Worm (Caenorhabditis elegans) whole organism, L4 larva: ENCODE data around the gene T22F3.8.

ENCODE experiments used
- F10B5.3 ChIP-seq: sonication (generic microtip); optimal IDR thresholded peaks from 2 replicates; lab custom pipeline; 2016; ENCODE audit warnings: mild to moderate bottlenecking, missing genetic modification characterization, missing compliant biosample characterization
- F44E2.7 ChIP-seq: fragments of 200-800 bp; sonication (Bioruptor generic); IDR thresholded peaks from 2 replicates; pipeline ENCODE4 v2.1.2; 2022; ENCODE audit warnings: missing genetic modification characterization, missing compliant biosample characterization
- T20F7.1 ChIP-seq: fragments of 200-800 bp; sonication (Bioruptor generic); optimal IDR thresholded peaks from 2 replicates; lab custom pipeline; 2018; ENCODE audit warnings: mild to moderate bottlenecking, missing genetic modification characterization, missing compliant biosample characterization
- Y5F2A.4 ChIP-seq: fragments of 200-800 bp; sonication (Bioruptor generic); optimal IDR thresholded peaks from 2 replicates; lab custom pipeline; 2018; ENCODE audit warnings: mild to moderate bottlenecking, missing genetic modification characterization, missing compliant biosample characterization
- ZK337.2 ChIP-seq: fragments of 200-800 bp; sonication (Bioruptor generic); IDR thresholded peaks from 2 replicates; pipeline ENCODE4 v1.3.6; 2022; ENCODE audit warnings: missing genetic modification reagents, missing genetic modification characterization, missing compliant biosample characterization
- ZK546.5 ChIP-seq, 2 experiments: sonication (generic microtip); optimal IDR thresholded peaks; 2 replicates each; lab custom pipeline; 2017; ENCODE audit warnings: missing biosample characterization in 2 of 2, missing genetic modification characterization in 2 of 2
- aha-1 ChIP-seq: fragments of 150-350 bp; peaks from one replicate; lab custom pipeline; 2014; ENCODE audit warnings: missing biosample characterization, missing genetic modification characterization
- aly-2 ChIP-seq: sonication (generic microtip); optimal IDR thresholded peaks from 2 replicates; lab custom pipeline; 2018; ENCODE audit warnings: missing biosample characterization, missing genetic modification characterization
- attf-4 ChIP-seq: sonication (generic microtip); optimal IDR thresholded peaks from 3 replicates; lab custom pipeline; 2017; ENCODE audit warnings: missing biosample characterization, missing genetic modification characterization
- ceh-28 ChIP-seq: fragments of 150-350 bp; optimal IDR thresholded peaks from 2 replicates; lab custom pipeline; 2014; ENCODE audit warnings: missing biosample characterization, missing genetic modification reagents, missing genetic modification characterization
- ceh-32 ChIP-seq: sonication (generic microtip); optimal IDR thresholded peaks from 2 replicates; lab custom pipeline; 2016; ENCODE audit warnings: mild to moderate bottlenecking, missing genetic modification characterization, missing compliant biosample characterization; ENCODE audit not compliant: poor library complexity
- ceh-44 ChIP-seq: fragments of 200-800 bp; sonication (Bioruptor generic); IDR thresholded peaks from 2 replicates; pipeline ENCODE4 v1.3.6; 2022; ENCODE audit warnings: missing genetic modification reagents, missing genetic modification characterization, missing compliant biosample characterization
- cey-2 ChIP-seq: sonication (generic microtip); optimal IDR thresholded peaks from 3 replicates; lab custom pipeline; 2017; ENCODE audit warnings: missing genetic modification characterization, mild to moderate bottlenecking, missing compliant biosample characterization, antibody characterized with exemption, borderline replicate concordance; ENCODE audit not compliant: insufficient read depth
- ctbp-1 ChIP-seq: fragments of 200-800 bp; sonication (Bioruptor generic); IDR thresholded peaks from 2 replicates; pipeline ENCODE4 v1.3.6; 2022; ENCODE audit warnings: missing genetic modification reagents, missing genetic modification characterization, missing compliant biosample characterization
- daf-12 ChIP-seq: fragments of 150-350 bp; optimal IDR thresholded peaks from 2 replicates; lab custom pipeline; 2014; ENCODE audit warnings: missing biosample characterization, missing genetic modification reagents, missing genetic modification characterization
- daf-16 ChIP-seq, 3 experiments: sonication (generic microtip); optimal IDR thresholded peaks; 2 replicates each; lab custom pipeline; 2016 to 2017; ENCODE audit warnings: missing genetic modification characterization in 3 of 3, missing genetic modification reagents in 3 of 3, mild to moderate bottlenecking in 2 of 3, missing compliant biosample characterization in 2 of 3, missing biosample characterization in 1 of 3, moderate library complexity in 1 of 3
- dmd-6 ChIP-seq: fragments of 200-800 bp; sonication (Bioruptor generic); IDR thresholded peaks from 2 replicates; pipeline ENCODE4 v1.3.6; 2022; ENCODE audit warnings: missing genetic modification reagents, missing genetic modification characterization, missing compliant biosample characterization
- dpl-1 ChIP-seq: fragments of 150-350 bp; optimal IDR thresholded peaks from 2 replicates; lab custom pipeline; 2014; ENCODE audit warnings: missing biosample characterization, missing genetic modification reagents, missing genetic modification characterization
- duxl-1 ChIP-seq: sonication (generic microtip); optimal IDR thresholded peaks from 2 replicates; lab custom pipeline; 2016; ENCODE audit warnings: mild to moderate bottlenecking, missing genetic modification characterization, moderate library complexity, missing compliant biosample characterization; ENCODE audit not compliant: poor library complexity
- dve-1 ChIP-seq: sonication (generic microtip); optimal IDR thresholded peaks from 2 replicates; lab custom pipeline; 2017; ENCODE audit warnings: antibody characterized with exemption, mild to moderate bottlenecking, missing genetic modification characterization, missing compliant biosample characterization; ENCODE audit not compliant: insufficient read depth
- gei-8 ChIP-seq: fragments of 200-800 bp; sonication (Bioruptor generic); optimal IDR thresholded peaks from 2 replicates; lab custom pipeline; 2018; ENCODE audit warnings: mild to moderate bottlenecking, missing genetic modification characterization, missing compliant biosample characterization
- hif-1 ChIP-seq, 2 experiments: sonication (generic microtip); optimal IDR thresholded peaks; 2 replicates each; lab custom pipeline; 2016 to 2017; ENCODE audit warnings: missing compliant biosample characterization in 2 of 2, missing genetic modification characterization in 2 of 2, missing genetic modification reagents in 2 of 2, missing genotype in 2 of 2, mild to moderate bottlenecking in 1 of 2
- hlh-11 ChIP-seq: fragments of 200-800 bp; sonication (Bioruptor generic); optimal IDR thresholded peaks from 2 replicates; lab custom pipeline; 2018; ENCODE audit warnings: mild to moderate bottlenecking, missing genetic modification characterization, missing compliant biosample characterization
- hlh-30 ChIP-seq: sonication (generic microtip); optimal IDR thresholded peaks from 2 replicates; lab custom pipeline; 2017; ENCODE audit warnings: antibody characterized with exemption, mild to moderate bottlenecking, missing genetic modification characterization, missing compliant biosample characterization; ENCODE audit not compliant: insufficient read depth
- hmg-1.1 ChIP-seq: fragments of 200-800 bp; sonication (Bioruptor generic); IDR thresholded peaks from 2 replicates; pipeline ENCODE4 v1.3.6; 2022; ENCODE audit warnings: missing genetic modification reagents, missing genetic modification characterization, missing compliant biosample characterization
- lin-1 ChIP-seq: fragments of 200-800 bp; sonication (Bioruptor generic); IDR thresholded peaks from 2 replicates; pipeline ENCODE4 v1.3.6; 2022; ENCODE audit warnings: missing genetic modification reagents, missing genetic modification characterization, missing compliant biosample characterization
- lin-13 ChIP-seq: fragments of 150-350 bp; optimal IDR thresholded peaks from 2 replicates; lab custom pipeline; 2014; ENCODE audit warnings: missing biosample characterization, missing genetic modification reagents, missing genetic modification characterization
- lsy-2 ChIP-seq, 2 experiments: fragments of 150-350 bp in 1 of 2; sonication (generic microtip) in 1 of 2; optimal IDR thresholded peaks; 2 replicates each; lab custom pipeline; 2014 to 2017; ENCODE audit warnings: missing biosample characterization in 2 of 2, missing genetic modification characterization in 2 of 2
- mdl-1 ChIP-seq, 2 experiments: fragments of 150-350 bp in 1 of 2; sonication (generic microtip) in 1 of 2; optimal IDR thresholded peaks; 2 replicates each; lab custom pipeline; 2014 to 2017; ENCODE audit warnings: missing biosample characterization in 2 of 2, missing genetic modification characterization in 2 of 2
- mxl-3 ChIP-seq: fragments of 200-800 bp; sonication (Bioruptor generic); optimal IDR thresholded peaks from 2 replicates; lab custom pipeline; 2018; ENCODE audit warnings: mild to moderate bottlenecking, missing genetic modification characterization, missing compliant biosample characterization
- nhr-11 ChIP-seq: fragments of 150-350 bp; optimal IDR thresholded peaks from 2 replicates; lab custom pipeline; 2014; ENCODE audit warnings: missing biosample characterization, missing genetic modification characterization
- nhr-111 ChIP-seq: fragments of 200-800 bp; sonication (Bioruptor generic); optimal IDR thresholded peaks from 2 replicates; lab custom pipeline; 2018; ENCODE audit warnings: mild to moderate bottlenecking, missing genetic modification characterization, missing compliant biosample characterization
- nhr-28 ChIP-seq: fragments of 150-350 bp; optimal IDR thresholded peaks from 2 replicates; lab custom pipeline; 2014; ENCODE audit warnings: missing biosample characterization, missing genetic modification characterization
- nhr-41 ChIP-seq: fragments of 200-800 bp; sonication (Bioruptor generic); IDR thresholded peaks from 2 replicates; pipeline ENCODE4 v1.3.6; 2022; ENCODE audit warnings: missing genetic modification reagents, missing genetic modification characterization, missing compliant biosample characterization
- nhr-48 ChIP-seq: sonication (generic microtip); optimal IDR thresholded peaks from 2 replicates; lab custom pipeline; 2016; ENCODE audit warnings: mild to moderate bottlenecking, missing genetic modification characterization, missing compliant biosample characterization
- nhr-6 ChIP-seq: fragments of 150-350 bp; optimal IDR thresholded peaks from 2 replicates; lab custom pipeline; 2014; ENCODE audit warnings: missing biosample characterization, missing genetic modification characterization
- nhr-76 ChIP-seq: fragments of 150-350 bp; optimal IDR thresholded peaks from 2 replicates; lab custom pipeline; 2014; ENCODE audit warnings: missing biosample characterization, missing genetic modification characterization
- pqm-1 ChIP-seq: sonication (generic microtip); optimal IDR thresholded peaks from 2 replicates; lab custom pipeline; 2017; ENCODE audit warnings: missing biosample characterization, missing genetic modification characterization
- saeg-2 ChIP-seq: fragments of 200-800 bp; sonication (Bioruptor generic); IDR thresholded peaks from 2 replicates; pipeline ENCODE4 v1.3.6; 2022; ENCODE audit warnings: missing genetic modification reagents, missing genetic modification characterization, missing compliant biosample characterization
- spr-1 ChIP-seq: sonication (generic microtip); optimal IDR thresholded peaks from 2 replicates; lab custom pipeline; 2016; ENCODE audit warnings: mild to moderate bottlenecking, missing genetic modification characterization, missing compliant biosample characterization
- tra-1 ChIP-seq: fragments of 200-800 bp; sonication (Bioruptor generic); IDR thresholded peaks from 2 replicates; pipeline ENCODE4 v1.3.6; 2022; ENCODE audit warnings: missing genetic modification reagents, missing genetic modification characterization, missing compliant biosample characterization
- vab-7 ChIP-seq: fragments of 200-800 bp; sonication (Bioruptor generic); IDR thresholded peaks from 2 replicates; pipeline ENCODE4 v1.3.6; 2022; ENCODE audit warnings: missing genetic modification reagents, missing genetic modification characterization, missing compliant biosample characterization
- zip-11 ChIP-seq: fragments of 200-800 bp; sonication (Bioruptor generic); IDR thresholded peaks from 2 replicates; pipeline ENCODE4 v1.3.6; 2022; ENCODE audit warnings: missing genetic modification characterization, missing compliant biosample characterization

The T22F3.8 gene

ce11 chrV:3605325-3605724 is at the start of gene T22F3.8:
Gene T22F3.8 (minus strand): TSS chrV:3605425.
- TF ChIP-seq nhr-11: no peak
- TF ChIP-seq dpl-1 (GFP tag; lab: Kevin White, UChicago): no peak
- no peak for TF ChIP-seq F10B5.3

ce11 chrV:3649473-3649872 is 44.2 kb upstream of the T22F3.8 start, which contains the start of gene str-114:
Gene str-114 (plus strand): TSS chrV:3649773.
- no peak for TF ChIP-seq Y5F2A.4 (GFP tag; lab: Kevin White, UChicago)
- peak; percentile 81 for TF ChIP-seq aha-1 (tag; lab: Kevin White, UChicago)

ce11 chrV:3647862-3648261 is 42.6 kb upstream of the T22F3.8 start, which contains the start of gene F59B1.10:
Gene F59B1.10 (minus strand): TSS chrV:3647962.
- TF ChIP-seq ceh-44 (GFP tag; lab: Robert Waterston, UW) (no peak), dve-1 (no peak), F44E2.7 (GFP tag; lab: Robert Waterston, UW) (no peak), mdl-1 (tag; optimal IDR thresholded peaks at IDR 0.05; lab: Kevin White, UChicago) (no peak), hif-1 (tag; optimal IDR thresholded peaks at IDR 0.05; lab: Kevin White, UChicago) (no peak), gei-8 (GFP tag; lab: Kevin White, UChicago) (no peak), hmg-1.1 (no peak), vab-7 (no peak), nhr-111 (GFP tag; lab: Kevin White, UChicago) (no peak), cey-2 (tag; lab: Kevin White, UChicago) (no peak)

- TF ChIP-seq aly-2 (tag; lab: Kevin White, UChicago) (no peak), Y5F2A.4 (GFP tag; lab: Kevin White, UChicago) (no peak), lsy-2 (tag; optimal IDR thresholded peaks at IDR 0.05; lab: Kevin White, UChicago) (peak; percentile 8 to 64), nhr-6 (tag; lab: Kevin White, UChicago) (peak; percentile 36), hlh-30 (tag; lab: Kevin White, UChicago) (peak; percentile 77), daf-16 (GFP tag; optimal IDR thresholded peaks at IDR 0.05; lab: Kevin White, UChicago) (peak in 1 of 2 experiments; percentile 48), daf-16 (tag; optimal IDR thresholded peaks at IDR 0.05; lab: Kevin White, UChicago) (peak; percentile 89), hlh-11 (tag; lab: Kevin White, UChicago) (peak; percentile 93), dmd-6 (GFP tag; lab: Robert Waterston, UW) (peak; percentile 99), lin-13 (GFP tag; lab: Kevin White, UChicago) (peak; percentile 59), ceh-32 (tag; lab: Kevin White, UChicago) (no peak), duxl-1 (peak; percentile 46), hif-1 (tag; optimal IDR thresholded peaks at IDR 0.05; lab: Kevin White, UChicago) (peak in 1 of 2 experiments; percentile 65), lin-1 (GFP tag; lab: Robert Waterston, UW) (peak; percentile 55; the same call in 1 of the 2 replicates), daf-12 (no peak), zip-11 (GFP tag; lab: Robert Waterston, UW) (no peak), ZK337.2 (no peak), attf-4 (tag; lab: Kevin White, UChicago) (no peak), ctbp-1 (no peak), spr-1 (tag; lab: Kevin White, UChicago) (no peak), mxl-3 (GFP tag; lab: Kevin White, UChicago) (peak; percentile 57), dpl-1 (GFP tag; lab: Kevin White, UChicago) (peak; percentile 38), saeg-2 (GFP tag; lab: Robert Waterston, UW) (0 out of 2 replicates have a peak, but pooled peaks have one; percentile 13), nhr-11 (no peak), dve-1 (peak; percentile 97), T20F7.1 (GFP tag; lab: Kevin White, UChicago) (peak; percentile 70), nhr-48 (tag; lab: Kevin White, UChicago) (peak; percentile 93), nhr-76 (peak; percentile 60), nhr-28 (tag; lab: Kevin White, UChicago) (peak; percentile 100), nhr-41 (no peak), ceh-28 (no peak), ZK546.5 (tag; optimal IDR thresholded peaks at IDR 0.05; lab: Kevin White, UChicago) (no peak), pqm-1 (peak; percentile 76), tra-1 (GFP tag; lab: Robert Waterston, UW) (peak; percentile 75)
Measured at ce11 chrV:3644193-3644693, 39.0 kb upstream of the T22F3.8 start, which contains the start of gene F59B1.8. Gene F59B1.8 (minus strand): TSS chrV:3644243.
